Worm (Caenorhabditis elegans) whole organism, young adult: Measurements from ENCODE around the gene F14H8.5.

Experiments
- F33H1.4 ChIP-seq: fragments of 200-800 bp; sonication (Bioruptor generic); IDR thresholded peaks from 2 replicates; pipeline ENCODE4 v1.3.6; 2022; ENCODE audit warnings: missing genetic modification reagents, missing genetic modification characterization, missing compliant biosample characterization
- F57A8.1 ChIP-seq: fragments of 200-800 bp; sonication (Bioruptor generic); optimal IDR thresholded peaks from 2 replicates; lab custom pipeline; 2018; ENCODE audit warnings: mild to moderate bottlenecking, missing genetic modification characterization, moderate library complexity, missing compliant biosample characterization
- T07F8.4 ChIP-seq: sonication (generic microtip); optimal IDR thresholded peaks from 2 replicates; lab custom pipeline; 2016; ENCODE audit warnings: mild to moderate bottlenecking, missing genetic modification characterization, moderate library complexity, missing compliant biosample characterization
- ama-1 ChIP-seq, 3 experiments: fragments of 150-350 bp in 1 of 3; sonication (generic microtip) in 2 of 3; optimal IDR thresholded peaks; 2 replicates each; lab custom pipeline; 2014 to 2018; ENCODE audit warnings: missing biosample characterization in 2 of 3, missing genetic modification characterization in 2 of 3, missing genetic modification reagents in 2 of 3
- cebp-1 ChIP-seq, 2 experiments: fragments of 200-800 bp in 1 of 2; sonication (Bioruptor generic) in 1 of 2; sonication (generic microtip) in 1 of 2; IDR thresholded peaks in 1 of 2; optimal IDR thresholded peaks in 1 of 2; 2 replicates each; pipeline versions ENCODE4 v1.3.6 to Lab custom; 2017 to 2022; ENCODE audit warnings: missing compliant biosample characterization in 2 of 2, missing genetic modification characterization in 2 of 2, mild to moderate bottlenecking in 1 of 2, missing genetic modification reagents in 1 of 2, moderate library complexity in 1 of 2
- gei-17 ChIP-seq: fragments of 200-800 bp; sonication (Bioruptor generic); optimal IDR thresholded peaks from 2 replicates; lab custom pipeline; 2018; ENCODE audit warnings: mild to moderate bottlenecking, missing genetic modification characterization, missing compliant biosample characterization
- hmg-1.2 ChIP-seq: fragments of 200-800 bp; sonication (Bioruptor generic); IDR thresholded peaks from 2 replicates; pipeline ENCODE4 v1.3.6; 2022; ENCODE audit warnings: missing genetic modification reagents, missing genetic modification characterization, missing compliant biosample characterization
- madf-3 ChIP-seq: fragments of 200-800 bp; sonication (Bioruptor generic); IDR thresholded peaks from 2 replicates; pipeline ENCODE4 v1.3.6; 2022; ENCODE audit warnings: missing genetic modification reagents, missing genetic modification characterization, missing compliant biosample characterization
- nfya-1 ChIP-seq: sonication (generic microtip); optimal IDR thresholded peaks from 2 replicates; lab custom pipeline; 2017; ENCODE audit warnings: antibody characterized with exemption, missing compliant biosample characterization, missing genetic modification characterization, borderline replicate concordance; ENCODE audit not compliant: insufficient read depth
- tbp1 ChIP-seq: fragments of 200-800 bp; sonication (Bioruptor generic); optimal IDR thresholded peaks from 2 replicates; lab custom pipeline; 2018; ENCODE audit warnings: mild to moderate bottlenecking, missing genetic modification characterization, missing compliant biosample characterization
- unc-130 ChIP-seq: sonication (generic microtip); optimal IDR thresholded peaks from 2 replicates; lab custom pipeline; 2016; ENCODE audit warnings: missing genetic modification reagents, missing genetic modification characterization, missing compliant biosample characterization

- TF ChIP-seq T07F8.4 (tag; lab: Kevin White, UChicago) = no peak
- no peak for TF ChIP-seq nfya-1
- no peak for TF ChIP-seq F33H1.4 (GFP tag; lab: Robert Waterston, UW)
- no peak for TF ChIP-seq gei-17
- TF ChIP-seq cebp-1 (GFP tag; IDR thresholded peaks at IDR 0.05; lab: Robert Waterston, UW) = no peak
- no peak for TF ChIP-seq cebp-1 (tag; optimal IDR thresholded peaks at IDR 0.05; lab: Kevin White, UChicago)
- no peak for TF ChIP-seq madf-3 (GFP tag; lab: Robert Waterston, UW)
- no peak for TF ChIP-seq F57A8.1 (GFP tag; lab: Kevin White, UChicago)
- no peak for TF ChIP-seq hmg-1.2 (GFP tag; lab: Robert Waterston, UW)
- TF ChIP-seq ama-1 (optimal IDR thresholded peaks at IDR 0.05; lab: Kevin White, UChicago) = no peak
- TF ChIP-seq ama-1 (GFP tag; optimal IDR thresholded peaks at IDR 0.05; lab: Kevin White, UChicago) = no peak
- no peak for TF ChIP-seq tbp1 (GFP tag; lab: Kevin White, UChicago)
- TF ChIP-seq unc-130 (GFP tag; lab: Kevin White, UChicago) = no peak
Observed at ce11 chrV:14990843-14991242, 30.0 kb upstream of the F14H8.5 start, which contains the start of the genes cdt-2 and T01C3.2.
